Worm (Caenorhabditis elegans) whole organism, early embryonic: ENCODE results near the gene M02D8.2.

Source experiments
- B0310.2 ChIP-seq: sonication (generic microtip); optimal IDR thresholded peaks from 2 replicates; lab custom pipeline; 2016; ENCODE audit warnings: mild to moderate bottlenecking, missing genetic modification characterization, missing compliant biosample characterization
- F13C5.2 ChIP-seq: sonication (generic microtip); optimal IDR thresholded peaks from 2 replicates; lab custom pipeline; 2017; ENCODE audit warnings: mild to moderate bottlenecking, missing genetic modification characterization, inconsistent platforms, missing compliant biosample characterization
- aly-1 ChIP-seq: sonication (generic microtip); optimal IDR thresholded peaks from 2 replicates; lab custom pipeline; 2016; ENCODE audit warnings: missing genetic modification characterization, missing compliant biosample characterization
- ama-1 ChIP-seq: fragments of 150-350 bp; optimal IDR thresholded peaks from 2 replicates; lab custom pipeline; 2014
- ceh-13 ChIP-seq: fragments of 200-800 bp; sonication (Bioruptor generic); optimal IDR thresholded peaks from 2 replicates; lab custom pipeline; 2018; ENCODE audit warnings: mild to moderate bottlenecking, missing genetic modification characterization, missing compliant biosample characterization
- ceh-36 ChIP-seq: sonication (generic microtip); optimal IDR thresholded peaks from 2 replicates; lab custom pipeline; 2016; ENCODE audit warnings: missing genetic modification characterization, inconsistent platforms, missing compliant biosample characterization
- ets-7 ChIP-seq: sonication (generic microtip); optimal IDR thresholded peaks from 2 replicates; lab custom pipeline; 2016; ENCODE audit warnings: missing genotype, missing genetic modification characterization, missing compliant biosample characterization
- flt-1 ChIP-seq: fragments of 200-800 bp; sonication (Bioruptor generic); IDR thresholded peaks from 2 replicates; pipeline ENCODE4 v1.3.6; 2022; ENCODE audit warnings: missing genetic modification characterization, missing compliant biosample characterization
- hmbx-1 ChIP-seq: sonication (generic microtip); optimal IDR thresholded peaks from 2 replicates; lab custom pipeline; 2016; ENCODE audit warnings: mild to moderate bottlenecking, missing genetic modification characterization, missing compliant biosample characterization
- hmg-4 ChIP-seq: fragments of 200-800 bp; sonication (Bioruptor generic); optimal IDR thresholded peaks from 2 replicates; lab custom pipeline; 2018; ENCODE audit warnings: mild to moderate bottlenecking, missing genetic modification characterization, missing compliant biosample characterization
- hnd-1 ChIP-seq: sonication (generic microtip); optimal IDR thresholded peaks from 2 replicates; lab custom pipeline; 2016; ENCODE audit warnings: missing genetic modification characterization, missing compliant biosample characterization
- pes-1 ChIP-seq: fragments of 200-800 bp; sonication (Bioruptor generic); IDR thresholded peaks from 2 replicates; pipeline ENCODE4 v1.3.6; 2022; ENCODE audit warnings: missing genetic modification reagents, missing genetic modification characterization, missing compliant biosample characterization
- scrt-1 ChIP-seq: fragments of 200-800 bp; sonication (Bioruptor generic); IDR thresholded peaks from 2 replicates; pipeline ENCODE4 v1.3.6; 2022; ENCODE audit warnings: missing genetic modification characterization, missing compliant biosample characterization
- sea-1 ChIP-seq: fragments of 200-800 bp; sonication (Bioruptor generic); conservative IDR thresholded peaks from 2 replicates; pipeline ENCODE4 v1.3.6; 2022; ENCODE audit warnings: missing genetic modification characterization, missing compliant biosample characterization
- tbx-11 ChIP-seq: fragments of 200-800 bp; sonication (Bioruptor generic); IDR thresholded peaks from 2 replicates; pipeline ENCODE4 v1.3.6; 2022; ENCODE audit warnings: missing genetic modification characterization, missing compliant biosample characterization
- tbx-37 ChIP-seq: fragments of 200-800 bp; sonication (Bioruptor generic); conservative IDR thresholded peaks from 2 replicates; pipeline ENCODE4 v1.3.6; 2022; ENCODE audit warnings: missing genetic modification reagents, missing genetic modification characterization, missing compliant biosample characterization
- tra-4 ChIP-seq: sonication (generic microtip); optimal IDR thresholded peaks from 2 replicates; lab custom pipeline; 2017; ENCODE audit warnings: missing genetic modification characterization, missing compliant biosample characterization

The M02D8.2 gene

ce11 chrX:8739373-8739772 lies at the start of gene M02D8.2:
Gene M02D8.2, plus strand, starts transcription at chrX:8739673.
- no peak for TF ChIP-seq ceh-36
- no peak for TF ChIP-seq tbx-11
- TF ChIP-seq tbx-37, result no peak
- TF ChIP-seq ets-7 (tag; lab: Kevin White, UChicago), result no peak
- TF ChIP-seq hnd-1 (tag; lab: Kevin White, UChicago), result no peak
- no peak for TF ChIP-seq scrt-1 (GFP tag; lab: Robert Waterston, UW)
- no peak for TF ChIP-seq pes-1 (GFP tag; lab: Robert Waterston, UW)
- TF ChIP-seq ceh-13, result no peak
- TF ChIP-seq ama-1 (lab: Kevin White, UChicago), result no peak
- no peak for TF ChIP-seq tra-4 (tag; lab: Kevin White, UChicago)
- no peak for TF ChIP-seq flt-1 (GFP tag; lab: Robert Waterston, UW)

DNA sequence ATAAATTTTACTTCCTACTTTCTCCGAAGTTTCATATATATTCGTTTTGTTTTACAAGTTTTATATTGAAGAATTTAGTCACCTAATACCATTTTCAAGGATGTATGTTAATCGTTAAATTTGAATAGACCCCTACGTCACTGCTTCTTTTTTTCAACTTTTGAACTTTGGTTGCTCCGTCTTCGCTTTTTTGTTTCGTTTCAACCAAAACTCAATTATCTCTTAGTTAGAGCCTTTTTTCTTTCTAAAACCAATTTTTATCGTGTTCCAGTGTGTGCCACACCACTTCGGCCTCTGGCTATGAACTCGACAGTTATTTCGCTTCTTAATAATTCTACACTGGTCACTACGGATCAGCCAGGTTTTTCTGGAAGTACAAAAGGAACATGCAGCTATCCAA lies 42.0 kb upstream of the M02D8.2 start, which contains the start of gene frpr-8:
frpr-8 (plus strand) TSS at position 301 of the 400 bp plus-strand sequence.
- no peak for TF ChIP-seq B0310.2 (tag; lab: Kevin White, UChicago)
- no peak for TF ChIP-seq sea-1
- no peak for TF ChIP-seq ama-1 (lab: Kevin White, UChicago)
- no peak for TF ChIP-seq ets-7 (tag; lab: Kevin White, UChicago)
- TF ChIP-seq ceh-36, result no peak
- no peak for TF ChIP-seq tbx-37
- TF ChIP-seq scrt-1 (GFP tag; lab: Robert Waterston, UW), result no peak
- no peak for TF ChIP-seq flt-1 (GFP tag; lab: Robert Waterston, UW)
- no peak for TF ChIP-seq aly-1 (tag; lab: Kevin White, UChicago)
- TF ChIP-seq hmg-4, result no peak
- no peak for TF ChIP-seq pes-1 (GFP tag; lab: Robert Waterston, UW)
- TF ChIP-seq hnd-1 (tag; lab: Kevin White, UChicago), result no peak
- TF ChIP-seq tra-4 (tag; lab: Kevin White, UChicago), result no peak
- TF ChIP-seq F13C5.2, result no peak
- no peak for TF ChIP-seq ceh-13
- no peak for TF ChIP-seq tbx-11
- TF ChIP-seq hmbx-1 (tag; lab: Kevin White, UChicago), result no peak

- no peak for TF ChIP-seq hnd-1 (tag; lab: Kevin White, UChicago)
- TF ChIP-seq pes-1 (GFP tag; lab: Robert Waterston, UW), result no peak
- TF ChIP-seq ceh-13, result no peak
- no peak for TF ChIP-seq ets-7 (tag; lab: Kevin White, UChicago)
- TF ChIP-seq ama-1 (lab: Kevin White, UChicago), result no peak
- no peak for TF ChIP-seq scrt-1 (GFP tag; lab: Robert Waterston, UW)
- no peak for TF ChIP-seq tbx-11
- TF ChIP-seq F13C5.2, result no peak
- no peak for TF ChIP-seq hmg-4
- no peak for TF ChIP-seq ceh-36
- TF ChIP-seq aly-1 (tag; lab: Kevin White, UChicago), result no peak
- TF ChIP-seq tra-4 (tag; lab: Kevin White, UChicago), result no peak
- TF ChIP-seq flt-1 (GFP tag; lab: Robert Waterston, UW), result no peak
- no peak for TF ChIP-seq tbx-37
These were observed 35.7 kb upstream of the M02D8.2 start, which contains the start of gene jbts-14 for ce11 chrX:8703664-8704356. Gene jbts-14, plus strand, starts transcription at chrX:8704306.

DNA sequence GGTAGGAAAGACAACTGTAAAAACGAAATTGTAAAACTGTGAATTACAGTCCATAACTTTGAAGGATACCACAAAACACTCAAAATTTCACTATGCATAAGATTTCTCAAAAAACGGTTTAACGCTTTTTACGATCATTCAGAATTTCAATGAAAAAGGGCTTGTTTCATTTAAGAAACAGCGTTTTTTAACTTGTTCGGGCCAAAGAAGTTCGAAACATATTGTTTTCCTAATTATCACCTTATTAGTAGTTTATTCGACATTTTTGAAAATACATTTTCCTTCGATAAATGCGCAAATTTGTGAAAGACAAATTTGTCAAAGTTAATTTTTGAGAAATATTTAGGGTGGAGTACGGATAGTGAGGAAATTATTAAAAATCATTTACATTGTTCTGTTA lies 34.6 kb upstream of the M02D8.2 start:
- TF ChIP-seq hmbx-1 (tag; lab: Kevin White, UChicago) (no peak), B0310.2 (tag; lab: Kevin White, UChicago) (no peak), sea-1 (no peak), tra-4 (tag; lab: Kevin White, UChicago) (no peak), tbx-11 (no peak), hmg-4 (no peak), ceh-36 (no peak), ets-7 (tag; lab: Kevin White, UChicago) (no peak), ceh-13 (no peak)

DNA sequence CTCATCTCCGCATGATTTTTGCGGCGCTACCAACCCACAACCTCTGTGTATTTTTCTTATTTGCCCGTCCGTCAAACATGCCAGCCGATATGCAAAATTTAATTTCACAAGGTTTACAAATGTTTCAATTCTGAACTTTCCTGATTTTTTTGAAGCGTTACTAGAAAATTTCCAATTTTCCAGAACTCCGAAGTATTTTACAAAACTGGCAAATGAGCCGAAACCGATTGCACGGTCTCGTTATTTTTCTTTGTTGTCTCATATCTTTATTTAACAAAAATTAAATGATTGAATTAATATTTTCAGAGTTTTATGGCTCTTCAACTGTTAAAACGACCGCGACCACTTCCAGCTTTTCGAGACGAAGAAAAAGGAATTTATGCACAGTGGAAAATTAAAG lies 31.4 kb upstream of the M02D8.2 start, which contains the start of gene F53A9.3:
F53A9.3 (plus strand) TSS at position 301 of the 400 bp plus-strand sequence.
- TF ChIP-seq ceh-36, result no peak
- TF ChIP-seq hmg-4, result no peak
- TF ChIP-seq hnd-1 (tag; lab: Kevin White, UChicago), result no peak
- no peak for TF ChIP-seq tra-4 (tag; lab: Kevin White, UChicago)
- TF ChIP-seq aly-1 (tag; lab: Kevin White, UChicago), result no peak
- no peak for TF ChIP-seq ceh-13
- TF ChIP-seq hmbx-1 (tag; lab: Kevin White, UChicago), result no peak
- TF ChIP-seq F13C5.2, result no peak
- no peak for TF ChIP-seq tbx-11
- no peak for TF ChIP-seq tbx-37
- TF ChIP-seq pes-1 (GFP tag; lab: Robert Waterston, UW), result no peak
- TF ChIP-seq scrt-1 (GFP tag; lab: Robert Waterston, UW), result no peak
- TF ChIP-seq B0310.2 (tag; lab: Kevin White, UChicago), result no peak
- no peak for TF ChIP-seq flt-1 (GFP tag; lab: Robert Waterston, UW)
- no peak for TF ChIP-seq ama-1 (lab: Kevin White, UChicago)
- no peak for TF ChIP-seq ets-7 (tag; lab: Kevin White, UChicago)
- TF ChIP-seq sea-1, result no peak

DNA sequence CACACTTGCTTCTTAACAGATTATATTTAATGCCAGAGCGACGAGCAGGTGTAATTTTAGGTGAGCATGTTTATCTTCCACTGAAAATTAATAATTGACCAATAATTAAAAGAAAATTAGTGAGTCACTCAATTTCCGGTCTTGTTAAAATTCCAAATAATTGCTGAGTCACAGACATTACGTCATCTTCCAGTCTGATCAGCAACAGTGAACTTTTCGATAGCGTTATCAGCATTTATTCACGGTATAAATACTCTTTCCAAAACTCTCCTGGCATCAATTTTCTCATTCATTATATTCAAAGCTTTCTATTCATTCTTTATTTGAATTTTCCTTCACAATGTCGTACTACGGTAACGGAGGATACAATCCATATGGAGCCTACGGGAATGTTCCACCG lies 30.0 kb upstream of the M02D8.2 start, which contains the start of gene kreg-1:
kreg-1 (plus strand) TSS at position 341 of the 400 bp plus-strand sequence.
- no peak for TF ChIP-seq F13C5.2
- TF ChIP-seq flt-1 (GFP tag; lab: Robert Waterston, UW), result no peak
- TF ChIP-seq ama-1 (lab: Kevin White, UChicago), result no peak
- TF ChIP-seq ceh-36, result no peak
- no peak for TF ChIP-seq hmg-4
- no peak for TF ChIP-seq scrt-1 (GFP tag; lab: Robert Waterston, UW)
- TF ChIP-seq tbx-37, result no peak
- TF ChIP-seq ets-7 (tag; lab: Kevin White, UChicago), result no peak
- no peak for TF ChIP-seq tra-4 (tag; lab: Kevin White, UChicago)
- no peak for TF ChIP-seq B0310.2 (tag; lab: Kevin White, UChicago)

ce11 chrX:8711141-8711645 lies 28.3 kb upstream of the M02D8.2 start, which contains the start of gene F53A9.1:
Gene F53A9.1, plus strand, starts transcription at chrX:8711595.
- no peak for TF ChIP-seq ama-1 (lab: Kevin White, UChicago)
- no peak for TF ChIP-seq tbx-11
- no peak for TF ChIP-seq ets-7 (tag; lab: Kevin White, UChicago)
- no peak for TF ChIP-seq B0310.2 (tag; lab: Kevin White, UChicago)
- no peak for TF ChIP-seq tra-4 (tag; lab: Kevin White, UChicago)
- TF ChIP-seq scrt-1 (GFP tag; lab: Robert Waterston, UW), result no peak
- TF ChIP-seq flt-1 (GFP tag; lab: Robert Waterston, UW), result no peak
- no peak for TF ChIP-seq sea-1
- TF ChIP-seq pes-1 (GFP tag; lab: Robert Waterston, UW), result no peak
- no peak for TF ChIP-seq ceh-13
- TF ChIP-seq F13C5.2, result no peak
- no peak for TF ChIP-seq ceh-36
- TF ChIP-seq aly-1 (tag; lab: Kevin White, UChicago), result no peak
- TF ChIP-seq hmbx-1 (tag; lab: Kevin White, UChicago), result no peak
- no peak for TF ChIP-seq hnd-1 (tag; lab: Kevin White, UChicago)
- no peak for TF ChIP-seq tbx-37
- no peak for TF ChIP-seq hmg-4
